Fruit fly (Drosophila melanogaster) whole organism, prepupa: Measurements from ENCODE around the gene THG.

Experiments
- Blimp-1 ChIP-seq: fragments of 200-800 bp; sonication (Bioruptor generic); optimal IDR thresholded peaks from 3 replicates; lab custom pipeline; 2017; ENCODE audit warnings: missing biosample characterization, missing genetic modification characterization, mild to moderate bottlenecking, moderate library complexity, missing genetic modification reagents
- CG10631 ChIP-seq: fragments of 200-800 bp; sonication (Bioruptor generic); optimal IDR thresholded peaks from 2 replicates; lab custom pipeline; 2016; ENCODE audit warnings: missing biosample characterization, missing genetic modification characterization
- CG11294 ChIP-seq: fragments of 200-800 bp; sonication (Bioruptor generic); IDR thresholded peaks from 2 replicates; pipeline ENCODE4 v1.3.6; 2022; ENCODE audit warnings: missing biosample characterization, missing genetic modification characterization
- CG11762 ChIP-seq: fragments of 200-800 bp; sonication (Bioruptor generic); optimal IDR thresholded peaks from 3 replicates; lab custom pipeline; 2016; ENCODE audit warnings: missing biosample characterization, missing genetic modification characterization; ENCODE audit not compliant: insufficient read depth
- CG15336 ChIP-seq: fragments of 200-800 bp; sonication (Bioruptor generic); IDR thresholded peaks from 2 replicates; pipeline ENCODE4 v1.3.6; 2022; ENCODE audit warnings: missing biosample characterization, missing genetic modification characterization
- CG3032 ChIP-seq: fragments of 200-800 bp; optimal IDR thresholded peaks from 2 replicates; lab custom pipeline; 2019; ENCODE audit warnings: missing biosample characterization, mild to moderate bottlenecking, missing genetic modification characterization, moderate library complexity
- CG32006 ChIP-seq: fragments of 200-800 bp; sonication (Bioruptor generic); optimal IDR thresholded peaks from 3 replicates; lab custom pipeline; 2017; ENCODE audit warnings: missing biosample characterization, mild to moderate bottlenecking, missing genetic modification characterization
- CG34406 ChIP-seq: fragments of 200-800 bp; sonication (Bioruptor generic); optimal IDR thresholded peaks from 3 replicates; lab custom pipeline; 2016; ENCODE audit warnings: missing biosample characterization, missing genetic modification characterization
- CG3919 ChIP-seq: fragments of 200-800 bp; sonication (Bioruptor generic); optimal IDR thresholded peaks from 3 replicates; lab custom pipeline; 2016; ENCODE audit warnings: missing biosample characterization, missing genetic modification characterization
- CG6792 ChIP-seq: fragments of 200-800 bp; sonication (Bioruptor generic); optimal IDR thresholded peaks from 3 replicates; lab custom pipeline; 2016; ENCODE audit warnings: missing biosample characterization, missing genetic modification characterization
- CG6854 ChIP-seq: fragments of 200-800 bp; sonication (Bioruptor generic); optimal IDR thresholded peaks from 2 replicates; lab custom pipeline; 2017; ENCODE audit warnings: missing biosample characterization, mild to moderate bottlenecking, missing genetic modification characterization
- CG8319 ChIP-seq: fragments of 200-800 bp; sonication (Bioruptor generic); optimal IDR thresholded peaks from 3 replicates; lab custom pipeline; 2016; ENCODE audit warnings: missing biosample characterization, missing genetic modification characterization
- CG9139 ChIP-seq: fragments of 200-800 bp; sonication (Bioruptor generic); optimal IDR thresholded peaks from 3 replicates; lab custom pipeline; 2017; ENCODE audit warnings: missing biosample characterization, mild to moderate bottlenecking, missing genetic modification characterization
- Eip78C ChIP-seq: fragments of 200-800 bp; sonication (Bioruptor generic); peaks from one replicate; lab custom pipeline; 2016; ENCODE audit warnings: missing biosample characterization, missing genetic modification characterization
- Eip93F ChIP-seq: fragments of 200-800 bp; sonication (Bioruptor generic); optimal IDR thresholded peaks from 2 replicates; lab custom pipeline; 2016; ENCODE audit warnings: missing biosample characterization, mild to moderate bottlenecking, missing genetic modification characterization
- Gug ChIP-seq: fragments of 200-800 bp; sonication (Bioruptor generic); IDR thresholded peaks from 2 replicates; pipeline ENCODE4 v1.3.6; 2022; ENCODE audit warnings: missing biosample characterization, missing genetic modification characterization
- Hr38 ChIP-seq: sonication (Bioruptor generic); optimal IDR thresholded peaks from 2 replicates; lab custom pipeline; 2016; ENCODE audit warnings: missing biosample characterization, missing genetic modification characterization
- Hr39 ChIP-seq: fragments of 200-800 bp; sonication (Bioruptor generic); optimal IDR thresholded peaks from 2 replicates; lab custom pipeline; 2016; ENCODE audit warnings: missing biosample characterization, missing genetic modification characterization
- Hr4 ChIP-seq: fragments of 200-800 bp; sonication (Bioruptor generic); optimal IDR thresholded peaks from 3 replicates; lab custom pipeline; 2016; ENCODE audit warnings: missing biosample characterization, missing genetic modification characterization
- Met ChIP-seq: fragments of 200-800 bp; sonication (Bioruptor generic); optimal IDR thresholded peaks from 3 replicates; lab custom pipeline; 2016; ENCODE audit warnings: missing biosample characterization, missing genetic modification characterization
- Sox102F ChIP-seq: fragments of 200-800 bp; sonication (Bioruptor generic); optimal IDR thresholded peaks from 2 replicates; lab custom pipeline; 2016; ENCODE audit warnings: missing biosample characterization, mild to moderate bottlenecking, missing genetic modification characterization
- achi ChIP-seq: fragments of 200-800 bp; sonication (Bioruptor generic); optimal IDR thresholded peaks from 3 replicates; lab custom pipeline; 2016; ENCODE audit warnings: missing biosample characterization, missing genetic modification characterization
- cyc ChIP-seq: fragments of 200-800 bp; sonication (Bioruptor generic); optimal IDR thresholded peaks from 3 replicates; lab custom pipeline; 2016; ENCODE audit warnings: missing biosample characterization, missing genetic modification characterization
- dac ChIP-seq: fragments of 200-800 bp; sonication (Bioruptor generic); optimal IDR thresholded peaks from 2 replicates; lab custom pipeline; 2017; ENCODE audit warnings: missing biosample characterization, mild to moderate bottlenecking, missing genetic modification characterization
- eg ChIP-seq: fragments of 200-800 bp; sonication (Bioruptor generic); IDR thresholded peaks from 3 replicates; pipeline ENCODE4 v1.3.6; 2022; ENCODE audit warnings: missing biosample characterization, missing genetic modification characterization
- fd59A ChIP-seq: fragments of 200-800 bp; sonication (Bioruptor generic); optimal IDR thresholded peaks from 2 replicates; lab custom pipeline; 2017; ENCODE audit warnings: missing biosample characterization, mild to moderate bottlenecking, missing genetic modification characterization, missing genetic modification reagents
- fd85E ChIP-seq: fragments of 200-800 bp; sonication (Bioruptor generic); optimal IDR thresholded peaks from 3 replicates; lab custom pipeline; 2016; ENCODE audit warnings: missing biosample characterization, missing genetic modification characterization
- fkh ChIP-seq: fragments of 200-800 bp; sonication (Bioruptor generic); optimal IDR thresholded peaks from 3 replicates; lab custom pipeline; 2017; ENCODE audit warnings: missing biosample characterization, mild to moderate bottlenecking, missing genetic modification characterization, moderate library complexity
- net ChIP-seq: fragments of 200-800 bp; sonication (Bioruptor generic); optimal IDR thresholded peaks from 3 replicates; lab custom pipeline; 2016; ENCODE audit warnings: missing biosample characterization, missing genetic modification characterization
- pdm3 ChIP-seq: fragments of 200-800 bp; sonication (Bioruptor generic); optimal IDR thresholded peaks from 3 replicates; lab custom pipeline; 2016; ENCODE audit warnings: missing biosample characterization, missing genetic modification characterization
- topi ChIP-seq: fragments of 200-800 bp; sonication (Bioruptor generic); optimal IDR thresholded peaks from 3 replicates; lab custom pipeline; 2016; ENCODE audit warnings: missing biosample characterization, missing genetic modification characterization
- vri ChIP-seq: fragments of 200-800 bp; sonication (Bioruptor generic); optimal IDR thresholded peaks from 3 replicates; lab custom pipeline; 2016; ENCODE audit warnings: missing biosample characterization, mild to moderate bottlenecking, missing genetic modification characterization

Gene THG

DNA sequence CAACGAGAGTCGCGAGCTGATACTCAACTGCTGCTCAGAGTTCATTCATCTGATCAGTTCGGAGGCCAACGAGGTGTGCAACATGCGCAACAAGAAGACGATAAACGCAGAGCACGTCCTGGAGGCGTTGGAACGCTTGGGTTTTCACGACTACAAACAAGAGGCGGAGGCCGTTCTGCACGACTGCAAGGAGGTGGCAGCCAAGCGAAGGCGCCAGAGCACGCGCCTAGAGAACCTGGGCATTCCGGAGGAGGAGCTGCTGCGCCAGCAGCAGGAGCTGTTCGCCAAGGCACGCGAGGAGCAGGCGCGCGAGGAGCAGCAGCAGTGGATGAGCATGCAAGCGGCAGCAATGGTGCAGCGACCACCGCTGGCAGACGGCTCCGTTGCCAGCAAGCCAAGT, 1.5 kb downstream of the THG start:
- TF ChIP-seq Hr39 (GFP tag; lab: Kevin White, UChicago): no peak

DNA sequence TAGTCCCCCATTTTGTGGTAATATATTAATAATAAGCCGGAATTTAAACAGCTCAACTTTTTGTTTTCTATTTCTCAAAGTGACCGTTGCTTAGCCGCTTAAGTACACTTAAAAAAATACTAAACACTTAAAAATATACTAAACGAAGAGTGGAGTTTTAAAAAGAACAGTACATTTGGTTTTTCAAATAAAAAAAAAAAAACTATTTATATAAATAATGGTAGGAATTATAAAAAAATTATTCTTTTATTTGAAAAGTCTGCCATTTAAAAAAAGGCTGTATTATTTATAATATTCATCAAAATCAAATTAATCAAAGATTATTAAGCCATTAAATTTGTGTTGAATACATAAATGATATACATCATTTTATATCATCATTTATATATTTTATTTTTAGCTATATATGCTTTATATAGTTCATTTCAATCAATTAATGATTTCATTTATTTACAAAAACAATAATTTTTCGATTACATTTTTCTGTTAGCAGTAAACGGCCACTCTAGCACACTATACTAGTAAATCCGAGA, 2.1 kb downstream of the THG start, which contains the start of the genes Ankrd49 and NC2beta:
Ankrd49 (minus strand) TSS at position 101 of the 533 bp plus-strand sequence.
NC2beta (plus strand) TSS at position 483 of the 533 bp plus-strand sequence.
- TF ChIP-seq CG8319 (GFP tag; lab: Kevin White, UChicago) (no peak), CG10631 (GFP tag; lab: Kevin White, UChicago) (no peak), dac (GFP tag; lab: Kevin White, UChicago) (no peak), CG6792 (no peak), topi (GFP tag; lab: Kevin White, UChicago) (no peak), Hr4 (GFP tag; lab: Kevin White, UChicago) (no peak), vri (GFP tag; lab: Kevin White, UChicago) (no peak), Eip78C (GFP tag; lab: Kevin White, UChicago) (no peak), net (no peak), fd85E (GFP tag; lab: Kevin White, UChicago) (no peak), CG9139 (GFP tag; lab: Kevin White, UChicago) (no peak), Sox102F (GFP tag; lab: Kevin White, UChicago) (no peak), Blimp-1 (GFP tag; lab: Kevin White, UChicago) (no peak)
- TF ChIP-seq, all 60 proteins: peak for 0

DNA sequence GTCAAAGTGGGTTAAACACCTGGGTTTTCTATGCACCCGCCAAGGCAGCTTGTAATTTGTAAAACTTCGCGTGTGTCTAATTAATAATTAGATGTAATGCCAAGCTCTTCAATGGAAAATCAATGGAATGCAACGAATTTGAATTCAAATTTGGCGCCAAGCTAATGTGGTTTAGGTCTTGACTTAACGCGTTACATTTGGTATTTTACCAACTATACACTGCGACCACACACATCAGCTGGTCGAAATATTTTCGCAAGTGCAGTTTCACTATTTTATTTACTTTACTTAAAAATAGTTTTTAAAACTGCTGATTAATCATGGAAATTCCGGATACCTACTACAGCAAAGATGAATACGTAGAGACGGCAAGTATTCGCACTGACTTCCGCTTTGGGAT, 4.0 kb downstream of the THG start, which contains the start of gene DCTN5-p25:
DCTN5-p25 (plus strand) TSS at position 229 of the 400 bp plus-strand sequence.
- TF ChIP-seq CG34406 (GFP tag; lab: Kevin White, UChicago) (no peak), fkh (GFP tag; lab: Kevin White, UChicago) (peak; percentile 64)

DNA sequence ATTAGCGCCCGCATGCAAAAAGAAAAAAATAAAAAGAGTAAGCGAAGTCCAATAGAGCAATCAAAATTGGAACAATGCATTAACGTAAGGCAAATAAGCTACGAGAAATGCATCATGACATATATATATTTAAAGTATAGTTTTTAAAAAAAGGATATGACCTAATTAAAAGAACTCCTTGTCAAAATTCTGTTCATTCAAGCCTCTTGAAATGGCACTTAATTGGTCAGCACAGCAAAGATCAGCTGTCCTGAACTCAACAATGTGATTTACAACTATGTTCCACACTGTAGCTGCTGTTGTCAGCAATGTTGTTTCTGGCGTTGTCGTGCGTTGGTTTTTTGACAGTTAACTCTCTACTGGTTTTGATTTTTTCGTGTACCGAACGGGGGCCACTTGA, 7.7 kb downstream of the THG start:
- no peak for TF ChIP-seq CG6854 (GFP tag; lab: Kevin White, UChicago)
- TF ChIP-seq CG10631 (GFP tag; lab: Kevin White, UChicago): no peak
- no peak for TF ChIP-seq CG3032 (tag; lab: Kevin White, UChicago)
- TF ChIP-seq Met (GFP tag; lab: Kevin White, UChicago): no peak
- TF ChIP-seq Hr4 (GFP tag; lab: Kevin White, UChicago): peak; percentile 19
- no peak for TF ChIP-seq CG11762
- no peak for TF ChIP-seq Eip93F (GFP tag; lab: Kevin White, UChicago)
- TF ChIP-seq fd59A (GFP tag; lab: Kevin White, UChicago): no peak
- TF ChIP-seq eg: no peak
- TF ChIP-seq cyc (GFP tag; lab: Kevin White, UChicago): no peak
- no peak for TF ChIP-seq pdm3 (GFP tag; lab: Kevin White, UChicago)
- no peak for TF ChIP-seq achi (GFP tag; lab: Kevin White, UChicago)
- peak; percentile 59 for TF ChIP-seq Eip78C (GFP tag; lab: Kevin White, UChicago)
- no peak for TF ChIP-seq Hr39 (GFP tag; lab: Kevin White, UChicago)
- TF ChIP-seq CG32006 (GFP tag; lab: Kevin White, UChicago): no peak
- no peak for TF ChIP-seq Gug (GFP tag; lab: Robert Waterston, UW)

DNA sequence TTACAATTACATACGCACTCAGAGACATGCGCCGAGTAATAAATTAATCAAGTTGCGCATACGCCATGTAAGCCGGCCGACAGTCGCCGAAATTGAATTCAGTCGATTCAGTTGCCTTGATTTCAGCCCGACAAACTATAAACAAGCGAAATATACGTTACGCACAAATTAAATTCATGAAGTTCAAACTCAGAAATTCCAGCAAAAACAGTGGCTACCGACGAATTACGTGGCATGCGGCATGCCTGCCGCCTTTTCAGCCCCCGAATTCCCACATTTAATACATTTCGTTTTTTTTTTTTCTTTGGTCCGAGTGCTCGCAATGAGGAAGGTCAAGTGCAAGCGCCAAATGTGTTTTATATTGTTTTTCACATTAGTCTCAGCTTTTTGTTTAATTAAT, 9.2 kb downstream of the THG start:
- TF ChIP-seq CG11294 (GFP tag; lab: Robert Waterston, UW) (no peak), Hr38 (no peak), achi (GFP tag; lab: Kevin White, UChicago) (no peak), Hr4 (GFP tag; lab: Kevin White, UChicago) (no peak), CG3919 (GFP tag; lab: Kevin White, UChicago) (no peak), vri (GFP tag; lab: Kevin White, UChicago) (no peak), CG15336 (no peak)
- TF ChIP-seq, all 60 proteins: peak for 0
